Worm (Caenorhabditis elegans): ENCODE measurements around the gene M03A8.3.

- TF ChIP-seq sox-2 (GFP tag; IDR thresholded peaks at IDR 0.05) (no peak), elt-2 (tag; optimal IDR thresholded peaks at IDR 0.05) (no peak), dmd-4 (tag; optimal IDR thresholded peaks at IDR 0.05; ENCODE audit: borderline replicate concordance) (no peak), pqm-1 (tag; optimal IDR thresholded peaks at IDR 0.05) (no peak), pag-3 (tag; optimal IDR thresholded peaks at IDR 0.05; ENCODE audit: borderline replicate concordance) (no peak), hlh-30 (tag; optimal IDR thresholded peaks at IDR 0.05; ENCODE audit: insufficient read depth) (no peak)
Measured at ce11 chrX:6819135-6819534, 19.3 kb downstream of the M03A8.3 start.

All from whole organism, late embryonic.